Fruit fly (Drosophila melanogaster): ENCODE data around the gene Taf10b.

DNA sequence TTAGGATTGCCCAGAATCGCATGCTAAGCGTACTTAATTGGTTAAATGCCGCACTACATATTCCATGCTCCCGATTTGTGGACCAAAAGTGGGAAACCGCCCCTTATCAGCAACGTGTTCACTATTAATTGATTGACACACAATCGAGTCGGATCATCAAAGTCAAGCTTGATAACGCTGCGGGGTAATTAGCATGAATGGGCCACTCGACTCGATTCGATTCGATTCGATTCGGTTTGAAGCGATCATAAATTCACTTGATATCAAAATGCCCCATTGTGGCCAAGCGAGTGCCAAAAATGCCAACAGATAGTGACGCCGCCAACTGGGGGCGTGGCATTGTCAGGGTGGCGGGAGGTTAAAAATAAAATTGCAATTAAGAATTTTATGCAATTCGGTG lies 40.0 kb upstream of the Taf10b start:
- TF ChIP-seq CG8478 (optimal IDR thresholded peaks at IDR 0.05) (no peak), CTCF (optimal IDR thresholded peaks at IDR 0.05) (no peak)
